Worm (Caenorhabditis elegans): ENCODE data around the gene larp-1.

- TF ChIP-seq hlh-26 (GFP tag; conservative IDR thresholded peaks at IDR 0.05), result no peak
- TF ChIP-seq efl-1 (GFP tag; optimal IDR thresholded peaks at IDR 0.05), result no peak
Observed at ce11 chrIII:5030629-5031028, 13.2 kb upstream of the larp-1 start, which contains the start of gene klp-6.
